In genomic region chrX:1522068-1522467, ce11 we compare ENCODE assay signal across 7 worm cellular contexts.
TF ChIP-seq lines count a peak whose summit lies in the region.

No protein-coding gene starts in this region.

TF ChIP-seq in whole organism, L1 larva, 84 proteins besides CTCF, POLR2A, EP300 and RAD21 (continues in another document):
- TF ChIP-seq fos-1 (tag; optimal IDR thresholded peaks at IDR 0.05; lab: Kevin White, UChicago) (no peak), dsc-1 (tag; optimal IDR thresholded peaks at IDR 0.05; lab: Kevin White, UChicago) (peak; percentile 25), ceh-8 (GFP tag; optimal IDR thresholded peaks at IDR 0.05; lab: Kevin White, UChicago) (no peak), fkh-4 (tag; optimal IDR thresholded peaks at IDR 0.05; lab: Kevin White, UChicago; ENCODE audit: borderline replicate concordance) (no peak), sup-37 (GFP tag; optimal IDR thresholded peaks at IDR 0.05; lab: Kevin White, UChicago) (no peak), aha-1 (tag; optimal IDR thresholded peaks at IDR 0.05; lab: Kevin White, UChicago) (no peak), snu-23 (GFP tag; optimal IDR thresholded peaks at IDR 0.05; lab: Kevin White, UChicago) (peak; percentile 44), ceh-90 (tag; optimal IDR thresholded peaks at IDR 0.05; lab: Kevin White, UChicago) (no peak), unc-30 (tag; optimal IDR thresholded peaks at IDR 0.05; lab: Kevin White, UChicago) (no peak), tbx-2 (tag; optimal IDR thresholded peaks at IDR 0.05; lab: Kevin White, UChicago) (no peak), ets-5 (GFP tag; IDR thresholded peaks at IDR 0.05; lab: Robert Waterston, UW) (no peak), lin-15B (tag; optimal IDR thresholded peaks at IDR 0.05; lab: Kevin White, UChicago) (no peak), lin-39 (tag; optimal IDR thresholded peaks at IDR 0.05; lab: Kevin White, UChicago) (no peak)

TF ChIP-seq in whole organism, L2 larva, 48 proteins besides CTCF, POLR2A, EP300 and RAD21:
- no peak for TF ChIP-seq ceh-16 (tag; optimal IDR thresholded peaks at IDR 0.05; lab: Kevin White, UChicago)
- no peak for TF ChIP-seq lin-11 (tag; optimal IDR thresholded peaks at IDR 0.05; lab: Kevin White, UChicago)
- TF ChIP-seq lsy-2 (tag; optimal IDR thresholded peaks at IDR 0.05; lab: Kevin White, UChicago): peak in 1 of 2 experiments; percentile 54
- peak in 1 of 2 experiments; percentile 3 for TF ChIP-seq mdl-1 (tag; optimal IDR thresholded peaks at IDR 0.05; lab: Kevin White, UChicago)
- TF ChIP-seq F13H6.1 (tag; optimal IDR thresholded peaks at IDR 0.05; lab: Kevin White, UChicago): peak; percentile 47
- peak; percentile 45 for TF ChIP-seq C34F6.9 (tag; optimal IDR thresholded peaks at IDR 0.05; lab: Kevin White, UChicago)
- no peak for TF ChIP-seq R02D3.7 (tag; optimal IDR thresholded peaks at IDR 0.05; lab: Kevin White, UChicago)
- peak; percentile 62 for TF ChIP-seq nhr-129 (tag; optimal IDR thresholded peaks at IDR 0.05; lab: Kevin White, UChicago)
- TF ChIP-seq unc-55 (GFP tag; optimal IDR thresholded peaks at IDR 0.05; lab: Kevin White, UChicago): peak; percentile 46
- TF ChIP-seq elt-3 (tag; optimal IDR thresholded peaks at IDR 0.05; lab: Kevin White, UChicago): no peak

TF ChIP-seq in whole organism, L3 larva, 47 proteins besides CTCF, POLR2A, EP300 and RAD21 (continues in another document):
- TF ChIP-seq elt-3 (tag; optimal IDR thresholded peaks at IDR 0.05; lab: Kevin White, UChicago) (no peak), unc-39 (tag; optimal IDR thresholded peaks at IDR 0.05; lab: Kevin White, UChicago) (no peak), fkh-2 (tag; optimal IDR thresholded peaks at IDR 0.05; lab: Kevin White, UChicago) (no peak), tbx-2 (tag; optimal IDR thresholded peaks at IDR 0.05; lab: Kevin White, UChicago) (no peak), ceh-28 (tag; optimal IDR thresholded peaks at IDR 0.05; lab: Kevin White, UChicago) (no peak), ztf-11 (tag; optimal IDR thresholded peaks at IDR 0.05; lab: Kevin White, UChicago) (no peak), nhr-12 (tag; optimal IDR thresholded peaks at IDR 0.05; lab: Kevin White, UChicago) (no peak), lin-39 (tag; optimal IDR thresholded peaks at IDR 0.05; lab: Kevin White, UChicago) (peak; percentile 71), egl-27 (tag; optimal IDR thresholded peaks at IDR 0.05; lab: Kevin White, UChicago) (no peak), sea-2 (GFP tag; optimal IDR thresholded peaks at IDR 0.05; lab: Kevin White, UChicago) (no peak), unc-62 (GFP tag; optimal IDR thresholded peaks at IDR 0.05; lab: Kevin White, UChicago) (no peak), ceh-9 (tag; optimal IDR thresholded peaks at IDR 0.05; lab: Kevin White, UChicago) (no peak), pha-4 (tag; optimal IDR thresholded peaks at IDR 0.05; lab: Kevin White, UChicago) (no peak), nfya-1 (tag; optimal IDR thresholded peaks at IDR 0.05; lab: Kevin White, UChicago; ENCODE audit: insufficient read depth) (peak; percentile 57), nhr-23 (tag; optimal IDR thresholded peaks at IDR 0.05; lab: Kevin White, UChicago) (no peak)

TF ChIP-seq in whole organism, L4 larva, 104 proteins besides CTCF, POLR2A, EP300 and RAD21 (continues in another document):
- TF ChIP-seq ces-1 (GFP tag; optimal IDR thresholded peaks at IDR 0.05; lab: Kevin White, UChicago) (no peak), mep-1 (tag; optimal IDR thresholded peaks at IDR 0.05; lab: Kevin White, UChicago) (no peak), arid-1 (GFP tag; conservative IDR thresholded peaks at IDR 0.05; lab: Robert Waterston, UW) (no peak), nhr-48 (tag; optimal IDR thresholded peaks at IDR 0.05; lab: Kevin White, UChicago) (no peak), cey-2 (tag; optimal IDR thresholded peaks at IDR 0.05; lab: Kevin White, UChicago; ENCODE audit: borderline replicate concordance, insufficient read depth) (no peak), ztf-11 (tag; optimal IDR thresholded peaks at IDR 0.05; lab: Kevin White, UChicago) (no peak), daf-16 (GFP tag; optimal IDR thresholded peaks at IDR 0.05; lab: Kevin White, UChicago) (no peak), daf-16 (tag; optimal IDR thresholded peaks at IDR 0.05; lab: Kevin White, UChicago) (no peak), ceh-32 (tag; optimal IDR thresholded peaks at IDR 0.05; lab: Kevin White, UChicago; ENCODE audit: poor library complexity) (no peak), nhr-11 (tag; optimal IDR thresholded peaks at IDR 0.05; lab: Kevin White, UChicago) (peak; percentile 19), spr-1 (tag; optimal IDR thresholded peaks at IDR 0.05; lab: Kevin White, UChicago) (no peak), F44E2.7 (GFP tag; IDR thresholded peaks at IDR 0.05; lab: Robert Waterston, UW) (no peak), tag-97 (GFP tag; IDR thresholded peaks at IDR 0.05; lab: Robert Waterston, UW) (no peak), mes-2 (tag; optimal IDR thresholded peaks at IDR 0.05; lab: Kevin White, UChicago; ENCODE audit: poor library complexity, severe bottlenecking) (peak; percentile 4)

TF ChIP-seq in whole organism, late embryonic, 69 proteins besides CTCF, POLR2A, EP300 and RAD21:
- TF ChIP-seq nfya-1 (tag; optimal IDR thresholded peaks at IDR 0.05; lab: Kevin White, UChicago) (peak; percentile 30), hlh-30 (tag; optimal IDR thresholded peaks at IDR 0.05; lab: Kevin White, UChicago; ENCODE audit: insufficient read depth) (peak; percentile 28), ceh-31 (tag; optimal IDR thresholded peaks at IDR 0.05; lab: Kevin White, UChicago) (peak; percentile 29), ceh-18 (tag; optimal IDR thresholded peaks at IDR 0.05; lab: Kevin White, UChicago) (peak; percentile 52), fkh-10 (GFP tag; optimal IDR thresholded peaks at IDR 0.05; lab: Kevin White, UChicago) (peak; percentile 21), rnt-1 (tag; optimal IDR thresholded peaks at IDR 0.05; lab: Kevin White, UChicago) (peak; percentile 32), fkh-6 (tag; optimal IDR thresholded peaks at IDR 0.05; lab: Kevin White, UChicago) (no peak), fax-1 (tag; optimal IDR thresholded peaks at IDR 0.05; lab: Kevin White, UChicago) (no peak)

TF ChIP-seq in whole organism, mixed stage, embryonic, 35 proteins besides CTCF, POLR2A, EP300 and RAD21 (continues in another document):
- TF ChIP-seq zip-8 (tag; optimal IDR thresholded peaks at IDR 0.05; lab: Kevin White, UChicago) (no peak), nhr-76 (tag; optimal IDR thresholded peaks at IDR 0.05; lab: Kevin White, UChicago) (no peak), sptf-1 (tag; optimal IDR thresholded peaks at IDR 0.05; lab: Kevin White, UChicago) (peak; percentile 2), ceh-43 (GFP tag; optimal IDR thresholded peaks at IDR 0.05; lab: Kevin White, UChicago) (no peak), mep-1 (tag; optimal IDR thresholded peaks at IDR 0.05; lab: Kevin White, UChicago) (no peak), unc-62 (GFP tag; optimal IDR thresholded peaks at IDR 0.05; lab: Kevin White, UChicago) (peak; percentile 1), lsy-2 (tag; optimal IDR thresholded peaks at IDR 0.05; lab: Kevin White, UChicago) (no peak), mls-2 (tag; optimal IDR thresholded peaks at IDR 0.05; lab: Kevin White, UChicago) (no peak), lin-13 (tag; optimal IDR thresholded peaks at IDR 0.05; lab: Kevin White, UChicago) (no peak), nhr-28 (tag; optimal IDR thresholded peaks at IDR 0.05; lab: Kevin White, UChicago) (no peak), elt-1 (tag; optimal IDR thresholded peaks at IDR 0.05; lab: Kevin White, UChicago; ENCODE audit: borderline replicate concordance, insufficient read depth) (no peak), ces-1 (GFP tag; optimal IDR thresholded peaks at IDR 0.05; lab: Kevin White, UChicago) (peak; percentile 5), pha-4 (tag; optimal IDR thresholded peaks at IDR 0.05; lab: Kevin White, UChicago) (no peak), unc-120 (tag; optimal IDR thresholded peaks at IDR 0.05; lab: Kevin White, UChicago; ENCODE audit: poor library complexity, severe bottlenecking) (peak; percentile 68), lin-32 (GFP tag; optimal IDR thresholded peaks at IDR 0.05; lab: Kevin White, UChicago) (no peak), snpc-4 (tag; optimal IDR thresholded peaks at IDR 0.05; lab: Kevin White, UChicago) (no peak), sem-2 (GFP tag; optimal IDR thresholded peaks at IDR 0.05; lab: Kevin White, UChicago) (no peak), hlh-1 (tag; optimal IDR thresholded peaks at IDR 0.05; lab: Kevin White, UChicago) (peak; percentile 71), tbx-8 (GFP tag; optimal IDR thresholded peaks at IDR 0.05; lab: Kevin White, UChicago) (no peak), ham-2 (GFP tag; optimal IDR thresholded peaks at IDR 0.05; lab: Kevin White, UChicago) (no peak)

TF ChIP-seq in whole organism, young adult, 124 proteins besides CTCF, POLR2A, EP300 and RAD21:
- TF ChIP-seq cebp-1 (GFP tag; IDR thresholded peaks at IDR 0.05; lab: Robert Waterston, UW) (no peak), cebp-1 (tag; optimal IDR thresholded peaks at IDR 0.05; lab: Kevin White, UChicago) (peak; percentile 7), rpc-1 (optimal IDR thresholded peaks at IDR 0.05; lab: Kevin White, UChicago) (no peak), rpc-1 (tag; optimal IDR thresholded peaks at IDR 0.05; lab: Kevin White, UChicago) (no peak), somi-1 (GFP tag; optimal IDR thresholded peaks at IDR 0.05; lab: Kevin White, UChicago) (no peak), hmg-20 (GFP tag; IDR thresholded peaks at IDR 0.05; lab: Robert Waterston, UW) (no peak), F39B2.1 (GFP tag; IDR thresholded peaks at IDR 0.05; lab: Robert Waterston, UW) (no peak), ztf-18 (tag; optimal IDR thresholded peaks at IDR 0.05; lab: Kevin White, UChicago) (no peak), lin-40 (tag; optimal IDR thresholded peaks at IDR 0.05; lab: Kevin White, UChicago) (no peak)
